Worm (Caenorhabditis elegans) whole organism, young adult: ENCODE data around the gene hum-2.

Experiments
- B0019.2 ChIP-seq: fragments of 200-800 bp; sonication (Bioruptor generic); conservative IDR thresholded peaks from 2 replicates; pipeline ENCODE4 v1.3.6; 2022; ENCODE audit warnings: missing genetic modification reagents, missing genetic modification characterization, missing compliant biosample characterization
- B0261.1 ChIP-seq: sonication (generic microtip); optimal IDR thresholded peaks from 2 replicates; lab custom pipeline; 2016; ENCODE audit warnings: mild to moderate bottlenecking, missing genetic modification characterization, moderate library complexity, missing compliant biosample characterization
- B0336.3 ChIP-seq: fragments of 200-800 bp; sonication (Bioruptor generic); IDR thresholded peaks from 2 replicates; pipeline ENCODE4 v1.3.6; 2022; ENCODE audit warnings: missing genetic modification characterization, missing compliant biosample characterization
- F23B12.7 ChIP-seq: sonication (generic microtip); optimal IDR thresholded peaks from 2 replicates; lab custom pipeline; 2017; ENCODE audit warnings: missing genetic modification characterization, mild to moderate bottlenecking, missing compliant biosample characterization, antibody characterized with exemption, moderate library complexity; ENCODE audit not compliant: insufficient read depth
- F49E8.2 ChIP-seq: sonication (generic microtip); optimal IDR thresholded peaks from 3 replicates; lab custom pipeline; 2017; ENCODE audit warnings: missing genetic modification characterization, mild to moderate bottlenecking, missing compliant biosample characterization, antibody characterized with exemption, moderate library complexity; ENCODE audit not compliant: insufficient read depth
- F55B11.4 ChIP-seq: sonication (generic microtip); optimal IDR thresholded peaks from 2 replicates; lab custom pipeline; 2016; ENCODE audit warnings: missing compliant biosample characterization, missing genetic modification characterization, borderline replicate concordance; ENCODE audit not compliant: insufficient read depth
- F57A8.1 ChIP-seq: fragments of 200-800 bp; sonication (Bioruptor generic); optimal IDR thresholded peaks from 2 replicates; lab custom pipeline; 2018; ENCODE audit warnings: mild to moderate bottlenecking, missing genetic modification characterization, moderate library complexity, missing compliant biosample characterization
- F57C9.4 ChIP-seq: sonication (generic microtip); optimal IDR thresholded peaks from 2 replicates; lab custom pipeline; 2017; ENCODE audit warnings: mild to moderate bottlenecking, missing genetic modification characterization, missing compliant biosample characterization
- K12H6.12 ChIP-seq: fragments of 200-800 bp; sonication (Bioruptor generic); optimal IDR thresholded peaks from 2 replicates; lab custom pipeline; 2018; ENCODE audit warnings: mild to moderate bottlenecking, missing genetic modification characterization, missing compliant biosample characterization
- Y56A3A.18 ChIP-seq: fragments of 200-800 bp; sonication (Bioruptor generic); IDR thresholded peaks from 2 replicates; pipeline ENCODE4 v1.3.6; 2022; ENCODE audit warnings: missing genetic modification reagents, missing genetic modification characterization, missing compliant biosample characterization
- Y95B8A.8 ChIP-seq: fragments of 200-800 bp; sonication (Bioruptor generic); IDR thresholded peaks from 2 replicates; pipeline ENCODE4 v1.3.6; 2022; ENCODE audit warnings: missing genetic modification reagents, missing genetic modification characterization, missing compliant biosample characterization
- ama-1 ChIP-seq, 3 experiments: fragments of 150-350 bp in 1 of 3; sonication (generic microtip) in 2 of 3; optimal IDR thresholded peaks; 2 replicates each; lab custom pipeline; 2014 to 2018; ENCODE audit warnings: missing biosample characterization in 2 of 3, missing genetic modification characterization in 2 of 3, missing genetic modification reagents in 2 of 3
- aptf-2 ChIP-seq: fragments of 200-800 bp; sonication (Bioruptor generic); conservative IDR thresholded peaks from 2 replicates; pipeline ENCODE4 v1.3.6; 2022; ENCODE audit warnings: missing genetic modification reagents, missing genetic modification characterization, missing compliant biosample characterization
- attf-3 ChIP-seq: fragments of 200-800 bp; sonication (Bioruptor generic); conservative IDR thresholded peaks from 2 replicates; pipeline ENCODE4 v1.3.6; 2022; ENCODE audit warnings: missing genetic modification reagents, missing genetic modification characterization, missing compliant biosample characterization
- attf-6 ChIP-seq: fragments of 200-800 bp; sonication (Bioruptor generic); IDR thresholded peaks from 2 replicates; pipeline ENCODE4 v1.3.6; 2022; ENCODE audit warnings: missing genetic modification reagents, missing genetic modification characterization, missing compliant biosample characterization
- bed-2 ChIP-seq: fragments of 200-800 bp; sonication (Bioruptor generic); IDR thresholded peaks from 2 replicates; pipeline ENCODE4 v1.3.6; 2022; ENCODE audit warnings: missing genetic modification reagents, missing genetic modification characterization, missing compliant biosample characterization
- ceh-27 ChIP-seq: fragments of 200-800 bp; sonication (Bioruptor generic); optimal IDR thresholded peaks from 2 replicates; lab custom pipeline; 2018; ENCODE audit warnings: mild to moderate bottlenecking, missing genetic modification characterization, moderate library complexity, missing compliant biosample characterization
- ceh-58 ChIP-seq: fragments of 200-800 bp; sonication (Bioruptor generic); IDR thresholded peaks from 2 replicates; pipeline ENCODE4 v1.3.6; 2022; ENCODE audit warnings: missing genetic modification characterization, missing compliant biosample characterization
- ceh-79 ChIP-seq: sonication (generic microtip); optimal IDR thresholded peaks from 2 replicates; lab custom pipeline; 2017; ENCODE audit warnings: mild to moderate bottlenecking, missing genetic modification characterization, missing compliant biosample characterization
- ceh-91 ChIP-seq: fragments of 200-800 bp; sonication (Bioruptor generic); IDR thresholded peaks from 2 replicates; pipeline ENCODE4 v1.3.6; 2022; ENCODE audit warnings: missing genetic modification reagents, missing genetic modification characterization, missing compliant biosample characterization
- dpff-1 ChIP-seq: sonication (generic microtip); optimal IDR thresholded peaks from 2 replicates; lab custom pipeline; 2017; ENCODE audit warnings: mild to moderate bottlenecking, missing genetic modification characterization, missing compliant biosample characterization
- egl-18 ChIP-seq: fragments of 200-800 bp; sonication (Bioruptor generic); IDR thresholded peaks from 2 replicates; pipeline ENCODE4 v1.3.6; 2022; ENCODE audit warnings: missing genetic modification reagents, missing genetic modification characterization, missing compliant biosample characterization
- egl-44 ChIP-seq: fragments of 200-800 bp; sonication (Bioruptor generic); IDR thresholded peaks from 2 replicates; pipeline ENCODE4 v1.3.6; 2022; ENCODE audit warnings: missing genetic modification reagents, missing genetic modification characterization, missing compliant biosample characterization
- ets-4 ChIP-seq: fragments of 200-800 bp; sonication (Bioruptor generic); optimal IDR thresholded peaks from 2 replicates; lab custom pipeline; 2018; ENCODE audit warnings: mild to moderate bottlenecking, missing genetic modification characterization, missing compliant biosample characterization
- fkh-3 ChIP-seq: sonication (generic microtip); optimal IDR thresholded peaks from 2 replicates; lab custom pipeline; 2016; ENCODE audit warnings: mild to moderate bottlenecking, missing genetic modification characterization, missing compliant biosample characterization
- hlh-12 ChIP-seq: sonication (generic microtip); optimal IDR thresholded peaks from 2 replicates; lab custom pipeline; 2016; ENCODE audit warnings: missing genetic modification characterization, missing compliant biosample characterization
- hlh-26 ChIP-seq: fragments of 200-800 bp; sonication (Bioruptor generic); conservative IDR thresholded peaks from 2 replicates; pipeline ENCODE4 v1.3.6; 2022; ENCODE audit warnings: missing genetic modification reagents, missing genetic modification characterization, missing compliant biosample characterization
- hmg-20 ChIP-seq: fragments of 200-800 bp; sonication (Bioruptor generic); IDR thresholded peaks from 2 replicates; pipeline ENCODE4 v1.3.6; 2022; ENCODE audit warnings: missing genetic modification reagents, missing genetic modification characterization, missing compliant biosample characterization
- hrde-1 ChIP-seq: sonication (generic microtip); optimal IDR thresholded peaks from 2 replicates; lab custom pipeline; 2016; ENCODE audit warnings: missing genetic modification characterization, mild to moderate bottlenecking, missing compliant biosample characterization, moderate library complexity, missing genotype, missing genetic modification reagents, borderline replicate concordance
- lin-35 ChIP-seq, 3 experiments: fragments of 150-350 bp in 2 of 3; sonication (generic microtip) in 1 of 3; optimal IDR thresholded peaks; 2 replicates each; lab custom pipeline; 2014 to 2018; ENCODE audit warnings: missing biosample characterization in 3 of 3, missing genetic modification characterization in 3 of 3, missing genetic modification reagents in 3 of 3
- lin-54 ChIP-seq: fragments of 200-800 bp; sonication (Bioruptor generic); optimal IDR thresholded peaks from 2 replicates; lab custom pipeline; 2018; ENCODE audit warnings: mild to moderate bottlenecking, missing genetic modification characterization, missing compliant biosample characterization
- madf-3 ChIP-seq: fragments of 200-800 bp; sonication (Bioruptor generic); IDR thresholded peaks from 2 replicates; pipeline ENCODE4 v1.3.6; 2022; ENCODE audit warnings: missing genetic modification reagents, missing genetic modification characterization, missing compliant biosample characterization
- mes-4 ChIP-seq: sonication (generic microtip); optimal IDR thresholded peaks from 2 replicates; lab custom pipeline; 2016; ENCODE audit warnings: missing genotype, missing genetic modification characterization, missing compliant biosample characterization
- nhr-120 ChIP-seq: fragments of 200-800 bp; sonication (Bioruptor generic); IDR thresholded peaks from 2 replicates; pipeline ENCODE4 v1.3.6; 2022; ENCODE audit warnings: missing genetic modification characterization, missing compliant biosample characterization
- rcor-1 ChIP-seq: fragments of 200-800 bp; sonication (Bioruptor generic); IDR thresholded peaks from 2 replicates; pipeline ENCODE4 v1.3.6; 2022; ENCODE audit warnings: missing genetic modification reagents, missing genetic modification characterization, missing compliant biosample characterization
- repo-1 ChIP-seq: sonication (generic microtip); optimal IDR thresholded peaks from 2 replicates; lab custom pipeline; 2017; ENCODE audit warnings: mild to moderate bottlenecking, missing genetic modification characterization, missing compliant biosample characterization
- sdz-38 ChIP-seq: sonication (generic microtip); optimal IDR thresholded peaks from 2 replicates; lab custom pipeline; 2016; ENCODE audit warnings: missing genotype, missing genetic modification characterization, missing compliant biosample characterization
- somi-1 ChIP-seq: fragments of 200-800 bp; sonication (Bioruptor generic); optimal IDR thresholded peaks from 2 replicates; lab custom pipeline; 2018; ENCODE audit warnings: mild to moderate bottlenecking, missing genetic modification characterization, missing compliant biosample characterization
- sptf-2 ChIP-seq: fragments of 200-800 bp; sonication (Bioruptor generic); optimal IDR thresholded peaks from 2 replicates; lab custom pipeline; 2018; ENCODE audit warnings: mild to moderate bottlenecking, missing genetic modification characterization, missing compliant biosample characterization
- unc-130 ChIP-seq: sonication (generic microtip); optimal IDR thresholded peaks from 2 replicates; lab custom pipeline; 2016; ENCODE audit warnings: missing genetic modification reagents, missing genetic modification characterization, missing compliant biosample characterization
- unc-62 ChIP-seq: fragments of 150-350 bp; optimal IDR thresholded peaks from 2 replicates; lab custom pipeline; 2014; ENCODE audit warnings: missing biosample characterization, missing genetic modification reagents, missing genetic modification characterization
- ztf-22 ChIP-seq: fragments of 200-800 bp; sonication (Bioruptor generic); optimal IDR thresholded peaks from 2 replicates; lab custom pipeline; 2018; ENCODE audit warnings: mild to moderate bottlenecking, missing genetic modification characterization, moderate library complexity, missing compliant biosample characterization
- ztf-26 ChIP-seq: sonication (generic microtip); optimal IDR thresholded peaks from 2 replicates; lab custom pipeline; 2017; ENCODE audit warnings: missing genetic modification characterization, missing compliant biosample characterization
- ztf-28 ChIP-seq: fragments of 200-800 bp; sonication (Bioruptor generic); IDR thresholded peaks from 2 replicates; pipeline ENCODE4 v1.3.6; 2022; ENCODE audit warnings: missing genetic modification reagents, missing genetic modification characterization, missing compliant biosample characterization

hum-2 gene

DNA sequence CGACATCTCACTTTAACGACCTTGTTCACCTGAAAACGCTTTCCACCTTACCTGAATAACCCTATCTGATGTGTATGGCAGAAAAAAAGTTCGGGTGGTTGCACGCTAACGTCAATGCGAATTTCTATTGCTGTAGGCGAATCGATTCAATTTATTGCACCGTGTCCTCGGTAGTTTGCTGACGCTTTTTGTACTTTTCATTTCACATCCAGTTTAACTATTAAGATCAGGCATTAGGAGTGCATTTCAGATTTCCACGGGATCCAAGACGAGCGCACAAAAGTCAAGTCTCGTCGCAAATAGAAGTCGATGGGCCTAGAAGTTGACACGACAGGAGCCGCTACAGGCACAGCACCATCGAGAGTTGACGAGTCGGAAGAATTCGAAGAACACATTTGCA is 43.7 kb upstream of the hum-2 start (continued):
- TF ChIP-seq madf-3 (GFP tag; lab: Robert Waterston, UW): peak; percentile 90
- peak; percentile 70 for TF ChIP-seq rcor-1 (GFP tag; lab: Robert Waterston, UW)
- 0 out of 2 replicates have a peak, but pooled peaks have one; percentile 17 for TF ChIP-seq B0019.2 (GFP tag; lab: Robert Waterston, UW)
- TF ChIP-seq bed-2 (GFP tag; lab: Robert Waterston, UW): 0 out of 2 replicates have a peak, but pooled peaks have one; percentile 15
- TF ChIP-seq ceh-58 (GFP tag; lab: Robert Waterston, UW): peak; percentile 65; the same call in 1 of the 2 replicates
- TF ChIP-seq, all 124 proteins: peak for 41; not testable (repeated sequence) for 83

DNA sequence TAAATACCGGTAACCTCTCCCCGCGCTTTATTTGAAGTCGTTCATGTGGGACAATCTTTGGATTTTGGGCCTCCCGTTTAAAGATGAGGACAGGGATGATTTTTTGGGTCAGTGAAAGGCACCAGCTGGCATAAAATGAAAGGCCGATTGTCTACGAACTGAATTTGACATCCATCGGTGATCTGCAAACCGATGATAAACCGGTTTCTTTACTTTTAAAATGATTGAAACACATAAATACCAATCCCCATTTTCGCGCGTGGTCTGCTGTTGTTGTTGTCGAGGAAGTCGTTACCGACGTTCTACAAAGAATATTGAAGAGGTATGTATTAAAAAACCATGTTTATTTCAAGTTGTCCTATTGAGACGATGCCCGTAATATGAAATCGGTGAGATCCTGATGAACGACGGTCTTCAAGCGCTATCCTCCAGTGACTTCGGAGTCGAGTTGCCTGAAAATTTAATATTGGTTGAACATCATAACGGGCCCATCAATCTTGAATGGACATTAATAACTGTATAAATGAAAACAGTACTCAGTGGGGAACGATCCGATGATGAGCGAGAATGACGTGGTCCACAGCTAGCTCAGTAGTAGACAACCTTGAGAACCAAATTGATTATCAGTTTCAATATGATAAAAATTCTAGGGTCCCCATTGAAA is 42.9 kb upstream of the hum-2 start:
- TF ChIP-seq hmg-20 (GFP tag; lab: Robert Waterston, UW) (peak; percentile 51; the same call in 1 of the 2 replicates), ets-4 (GFP tag; lab: Kevin White, UChicago) (no peak), K12H6.12 (tag; lab: Kevin White, UChicago) (no peak), ztf-26 (tag; lab: Kevin White, UChicago) (no peak), B0019.2 (GFP tag; lab: Robert Waterston, UW) (0 out of 2 replicates have a peak, but pooled peaks have one; percentile 11), F55B11.4 (no peak), egl-18 (0 out of 2 replicates have a peak, but pooled peaks have one; percentile 7), ztf-22 (no peak), repo-1 (tag; lab: Kevin White, UChicago) (no peak), lin-35 (GFP tag; optimal IDR thresholded peaks at IDR 0.05; lab: Kevin White, UChicago) (no peak), somi-1 (GFP tag; lab: Kevin White, UChicago) (no peak), dpff-1 (tag; lab: Kevin White, UChicago) (no peak), ceh-27 (no peak), aptf-2 (GFP tag; lab: Robert Waterston, UW) (no peak), rcor-1 (GFP tag; lab: Robert Waterston, UW) (peak; percentile 62; the same call in 1 of the 2 replicates), ztf-28 (peak; percentile 59), sptf-2 (no peak), egl-44 (GFP tag; lab: Robert Waterston, UW) (peak; percentile 34; the same call in 1 of the 2 replicates), F49E8.2 (tag; lab: Kevin White, UChicago) (no peak), nhr-120 (GFP tag; lab: Robert Waterston, UW) (no peak), Y95B8A.8 (GFP tag; lab: Robert Waterston, UW) (peak; percentile 82), attf-3 (GFP tag; lab: Robert Waterston, UW) (0 out of 2 replicates have a peak, but pooled peaks have one; percentile 40), F57C9.4 (tag; lab: Kevin White, UChicago) (no peak), ceh-91 (GFP tag; lab: Robert Waterston, UW) (peak; percentile 60; the same call in 1 of the 2 replicates), ama-1 (optimal IDR thresholded peaks at IDR 0.05; lab: Kevin White, UChicago) (peak; percentile 85), ama-1 (GFP tag; optimal IDR thresholded peaks at IDR 0.05; lab: Kevin White, UChicago) (peak in 1 of 2 experiments; percentile 45), unc-62 (no peak), F57A8.1 (GFP tag; lab: Kevin White, UChicago) (no peak), unc-130 (GFP tag; lab: Kevin White, UChicago) (no peak), fkh-3 (tag; lab: Kevin White, UChicago) (no peak), B0261.1 (tag; lab: Kevin White, UChicago) (no peak), Y56A3A.18 (peak; percentile 50), attf-6 (peak; percentile 33), lin-54 (GFP tag; lab: Kevin White, UChicago) (no peak), F23B12.7 (tag; lab: Kevin White, UChicago) (peak; percentile 8), B0336.3 (GFP tag; lab: Robert Waterston, UW) (peak; percentile 8; the same call in 1 of the 2 replicates), hrde-1 (peak; percentile 44), hlh-12 (tag; lab: Kevin White, UChicago) (no peak), hlh-26 (GFP tag; lab: Robert Waterston, UW) (no peak), sdz-38 (tag; lab: Kevin White, UChicago) (no peak), mes-4 (no peak), ceh-79 (tag; lab: Kevin White, UChicago) (no peak)
